Fruit fly (Drosophila melanogaster): Measurements from ENCODE around the gene Tnpo.

DNA sequence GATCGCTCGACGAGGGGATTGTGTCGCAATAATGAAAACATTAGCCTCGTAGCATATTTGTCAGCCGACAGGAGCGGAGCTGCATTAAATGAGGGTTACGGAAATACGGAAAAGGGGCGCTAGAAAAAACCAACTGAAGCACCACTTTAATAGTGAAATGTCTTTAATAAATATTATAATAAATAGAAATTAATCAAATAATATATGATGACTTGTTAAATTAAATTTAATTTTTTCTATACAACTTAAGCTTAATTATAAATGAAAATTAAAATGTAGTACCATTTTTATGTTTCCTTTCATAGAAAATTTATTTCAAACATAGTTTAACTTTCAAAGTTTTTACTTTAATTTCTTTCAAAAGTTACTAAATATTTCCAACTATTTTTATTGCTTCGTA lies 31.3 kb upstream of the Tnpo start:
- no peak for TF ChIP-seq D1 (tag; optimal IDR thresholded peaks at IDR 0.05)
- TF ChIP-seq CG8301 (tag; optimal IDR thresholded peaks at IDR 0.05) = no peak
- TF ChIP-seq CG4496 (GFP tag; IDR thresholded peaks at IDR 0.05) = no peak
- TF ChIP-seq CG10348 (GFP tag; IDR thresholded peaks at IDR 0.05) = no peak
- TF ChIP-seq Pif1A (GFP tag; optimal IDR thresholded peaks at IDR 0.05) = no peak
- TF ChIP-seq CG17806 (tag; optimal IDR thresholded peaks at IDR 0.05) = no peak
- no peak for TF ChIP-seq Pif1B (GFP tag; optimal IDR thresholded peaks at IDR 0.05)
- no peak for TF ChIP-seq CG34367 (tag; optimal IDR thresholded peaks at IDR 0.05)
- TF ChIP-seq CG14655 (GFP tag; optimal IDR thresholded peaks at IDR 0.05) = no peak
- no peak for TF ChIP-seq EcR (GFP tag; optimal IDR thresholded peaks at IDR 0.05)

Data from whole organism, pupa.